Worm (Caenorhabditis elegans) whole organism, young adult: ENCODE results near the gene C06E7.4.

Experiments used
- B0019.2 ChIP-seq: fragments of 200-800 bp; sonication (Bioruptor generic); conservative IDR thresholded peaks from 2 replicates; pipeline ENCODE4 v1.3.6; 2022; ENCODE audit warnings: missing genetic modification reagents, missing genetic modification characterization, missing compliant biosample characterization
- B0035.1 ChIP-seq: sonication (generic microtip); optimal IDR thresholded peaks from 2 replicates; lab custom pipeline; 2016; ENCODE audit warnings: missing genetic modification characterization, mild to moderate bottlenecking, missing compliant biosample characterization, missing genotype, missing genetic modification reagents
- B0261.1 ChIP-seq: sonication (generic microtip); optimal IDR thresholded peaks from 2 replicates; lab custom pipeline; 2016; ENCODE audit warnings: mild to moderate bottlenecking, missing genetic modification characterization, moderate library complexity, missing compliant biosample characterization
- F37B4.10 ChIP-seq: fragments of 200-800 bp; sonication (Bioruptor generic); IDR thresholded peaks from 2 replicates; pipeline ENCODE4 v1.3.6; 2022; ENCODE audit warnings: missing genetic modification characterization, missing compliant biosample characterization
- ZK185.1 ChIP-seq: sonication (generic microtip); optimal IDR thresholded peaks from 2 replicates; lab custom pipeline; 2016; ENCODE audit warnings: mild to moderate bottlenecking, missing genetic modification characterization, missing compliant biosample characterization; ENCODE audit not compliant: poor library complexity, severe bottlenecking
- athp-1 ChIP-seq: sonication (generic microtip); optimal IDR thresholded peaks from 2 replicates; lab custom pipeline; 2017; ENCODE audit warnings: mild to moderate bottlenecking, missing genetic modification characterization, missing compliant biosample characterization
- attf-3 ChIP-seq: fragments of 200-800 bp; sonication (Bioruptor generic); conservative IDR thresholded peaks from 2 replicates; pipeline ENCODE4 v1.3.6; 2022; ENCODE audit warnings: missing genetic modification reagents, missing genetic modification characterization, missing compliant biosample characterization
- ceh-27 ChIP-seq: fragments of 200-800 bp; sonication (Bioruptor generic); optimal IDR thresholded peaks from 2 replicates; lab custom pipeline; 2018; ENCODE audit warnings: mild to moderate bottlenecking, missing genetic modification characterization, moderate library complexity, missing compliant biosample characterization
- die-1 ChIP-seq: sonication (generic microtip); optimal IDR thresholded peaks from 2 replicates; lab custom pipeline; 2016; ENCODE audit warnings: missing genotype, mild to moderate bottlenecking, missing genetic modification characterization, missing compliant biosample characterization
- dpff-1 ChIP-seq: sonication (generic microtip); optimal IDR thresholded peaks from 2 replicates; lab custom pipeline; 2017; ENCODE audit warnings: mild to moderate bottlenecking, missing genetic modification characterization, missing compliant biosample characterization
- egrh-3 ChIP-seq: fragments of 200-800 bp; sonication (Bioruptor generic); IDR thresholded peaks from 2 replicates; pipeline ENCODE4 v1.3.6; 2022; ENCODE audit warnings: missing genetic modification reagents, missing genetic modification characterization, missing compliant biosample characterization
- ets-4 ChIP-seq: fragments of 200-800 bp; sonication (Bioruptor generic); optimal IDR thresholded peaks from 2 replicates; lab custom pipeline; 2018; ENCODE audit warnings: mild to moderate bottlenecking, missing genetic modification characterization, missing compliant biosample characterization
- let-526 ChIP-seq: fragments of 200-800 bp; sonication (Bioruptor generic); IDR thresholded peaks from 2 replicates; pipeline ENCODE4 v1.3.6; 2022; ENCODE audit warnings: missing genetic modification reagents, missing genetic modification characterization, missing compliant biosample characterization
- mcd-1 ChIP-seq: fragments of 200-800 bp; sonication (Bioruptor generic); IDR thresholded peaks from 2 replicates; pipeline ENCODE4 v1.3.6; 2022; ENCODE audit warnings: missing genetic modification reagents, missing genetic modification characterization, missing compliant biosample characterization
- nfya-1 ChIP-seq: sonication (generic microtip); optimal IDR thresholded peaks from 2 replicates; lab custom pipeline; 2017; ENCODE audit warnings: antibody characterized with exemption, missing compliant biosample characterization, missing genetic modification characterization, borderline replicate concordance; ENCODE audit not compliant: insufficient read depth
- nhr-179 ChIP-seq: sonication (generic microtip); optimal IDR thresholded peaks from 2 replicates; lab custom pipeline; 2016; ENCODE audit warnings: mild to moderate bottlenecking, missing genetic modification characterization, missing compliant biosample characterization
- nhr-80 ChIP-seq: sonication (generic microtip); optimal IDR thresholded peaks from 2 replicates; lab custom pipeline; 2016; ENCODE audit warnings: missing genetic modification characterization, missing compliant biosample characterization
- rcor-1 ChIP-seq: fragments of 200-800 bp; sonication (Bioruptor generic); IDR thresholded peaks from 2 replicates; pipeline ENCODE4 v1.3.6; 2022; ENCODE audit warnings: missing genetic modification reagents, missing genetic modification characterization, missing compliant biosample characterization
- tbp1 ChIP-seq: fragments of 200-800 bp; sonication (Bioruptor generic); optimal IDR thresholded peaks from 2 replicates; lab custom pipeline; 2018; ENCODE audit warnings: mild to moderate bottlenecking, missing genetic modification characterization, missing compliant biosample characterization
- unc-62 ChIP-seq: fragments of 150-350 bp; optimal IDR thresholded peaks from 2 replicates; lab custom pipeline; 2014; ENCODE audit warnings: missing biosample characterization, missing genetic modification reagents, missing genetic modification characterization

C06E7.4 gene

ce11 chrIV:5803510-5804013, 56.2 kb downstream of the C06E7.4 start:
- TF ChIP-seq nhr-179 (tag; lab: Kevin White, UChicago) (no peak), nhr-80 (tag; lab: Kevin White, UChicago) (no peak), B0019.2 (GFP tag; lab: Robert Waterston, UW) (no peak), die-1 (tag; lab: Kevin White, UChicago) (no peak), egrh-3 (GFP tag; lab: Robert Waterston, UW) (no peak), ceh-27 (no peak), attf-3 (GFP tag; lab: Robert Waterston, UW) (no peak), rcor-1 (GFP tag; lab: Robert Waterston, UW) (no peak), athp-1 (tag; lab: Kevin White, UChicago) (no peak), B0261.1 (no peak), nfya-1 (tag; lab: Kevin White, UChicago) (no peak), mcd-1 (no peak), let-526 (GFP tag; lab: Robert Waterston, UW) (no peak), dpff-1 (tag; lab: Kevin White, UChicago) (no peak), ets-4 (no peak), ZK185.1 (tag; lab: Kevin White, UChicago) (no peak), F37B4.10 (GFP tag; lab: Robert Waterston, UW) (no peak), unc-62 (GFP tag; lab: Kevin White, UChicago) (no peak), B0035.1 (tag; lab: Kevin White, UChicago) (no peak), tbp1 (GFP tag; lab: Kevin White, UChicago) (no peak)
- TF ChIP-seq, all 124 proteins: peak for 0
